Worm (Caenorhabditis elegans): Measurements from ENCODE around the gene mrps-25.

DNA sequence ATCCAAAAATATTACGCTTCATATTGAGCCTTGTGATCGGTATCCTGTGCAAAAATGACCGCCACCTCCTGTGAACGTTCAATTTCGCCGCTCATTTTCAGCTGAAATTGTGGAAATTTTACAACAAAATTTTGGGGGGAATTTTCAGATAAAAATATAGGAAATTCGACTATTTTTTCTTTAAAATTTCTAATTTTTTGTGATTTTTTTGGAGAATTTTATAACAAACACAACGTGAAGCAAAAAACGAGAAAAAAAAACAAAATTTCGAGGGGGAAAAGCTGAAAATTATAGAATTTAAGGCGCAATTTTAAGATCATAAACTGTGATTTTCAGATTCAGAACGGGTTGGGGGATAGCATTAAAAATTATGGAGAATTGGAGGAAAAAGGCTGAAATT is 30.2 kb downstream of the mrps-25 start, which contains the start of gene csn-4:
- TF ChIP-seq ceh-32 (tag; optimal IDR thresholded peaks at IDR 0.05; ENCODE audit: poor library complexity) (no peak), nhr-76 (tag; optimal IDR thresholded peaks at IDR 0.05) (no peak), pqm-1 (tag; optimal IDR thresholded peaks at IDR 0.05) (no peak), fos-1 (tag; optimal IDR thresholded peaks at IDR 0.05) (no peak), ceh-28 (tag; optimal IDR thresholded peaks at IDR 0.05) (no peak), mdl-1 (tag; optimal IDR thresholded peaks at IDR 0.05) (no peak), nhr-11 (tag; optimal IDR thresholded peaks at IDR 0.05) (no peak), madf-9 (GFP tag; conservative IDR thresholded peaks at IDR 0.05) (no peak), ctbp-1 (GFP tag; IDR thresholded peaks at IDR 0.05) (no peak), nhr-10 (tag; optimal IDR thresholded peaks at IDR 0.05) (no peak), aly-2 (tag; optimal IDR thresholded peaks at IDR 0.05) (no peak)
